Fruit fly (Drosophila melanogaster) Kc167 (cell line): Measurements from ENCODE around the gene Osi9.

ENCODE experiments used
- h ChIP-seq: fragments of >200 bp; optimal IDR thresholded peaks from 3 replicates; lab custom pipeline; 2018; ENCODE audit warnings: missing external identifiers
- insv ChIP-seq: fragments of >200 bp; optimal IDR thresholded peaks from 3 replicates; lab custom pipeline; 2018; ENCODE audit warnings: missing external identifiers
- ttk ChIP-seq: sonication (Bioruptor generic); optimal IDR thresholded peaks from 2 replicates; lab custom pipeline; 2017; ENCODE audit warnings: missing external identifiers

dm6 chr3R:6215053-6215882, 44.7 kb upstream of the Osi9 start, which contains the start of gene Osi3:
- no peak for TF ChIP-seq h
- TF ChIP-seq insv (lab: Kevin White, UChicago) = no peak
- TF ChIP-seq ttk (lab: Kevin White, UChicago) = no peak
